Worm (Caenorhabditis elegans): ENCODE data around the gene T13C5.10.

The T13C5.10 gene

ce11 chrX:6238973-6239372 lies 51.0 kb downstream of the T13C5.10 start, which contains the start of gene rml-3:
Gene rml-3, minus strand, starts transcription at chrX:6239065.
- TF ChIP-seq nhr-67 (tag; optimal IDR thresholded peaks at IDR 0.05) (no peak), elt-3 (tag; optimal IDR thresholded peaks at IDR 0.05) (no peak), hmg-11 (tag; optimal IDR thresholded peaks at IDR 0.05) (no peak), ZK546.5 (tag; optimal IDR thresholded peaks at IDR 0.05) (no peak), nhr-77 (tag; optimal IDR thresholded peaks at IDR 0.05) (no peak), nhr-237 (tag; optimal IDR thresholded peaks at IDR 0.05) (no peak), unc-39 (tag; optimal IDR thresholded peaks at IDR 0.05) (no peak), nhr-23 (tag; optimal IDR thresholded peaks at IDR 0.05) (peak; percentile 74), nhr-25 (tag; optimal IDR thresholded peaks at IDR 0.05) (no peak)
